Worm (Caenorhabditis elegans) whole organism, young adult: ENCODE data around the gene F35H10.5.
A peak's percentile ranks its signal among the peaks of the same experiment; 100 is the strongest.

ENCODE experiments used
- B0336.3 ChIP-seq: fragments of 200-800 bp; sonication (Bioruptor generic); IDR thresholded peaks from 2 replicates; pipeline ENCODE4 v1.3.6; 2022; ENCODE audit warnings: missing genetic modification characterization, missing compliant biosample characterization
- F33H1.4 ChIP-seq: fragments of 200-800 bp; sonication (Bioruptor generic); IDR thresholded peaks from 2 replicates; pipeline ENCODE4 v1.3.6; 2022; ENCODE audit warnings: missing genetic modification reagents, missing genetic modification characterization, missing compliant biosample characterization
- F37B4.10 ChIP-seq: fragments of 200-800 bp; sonication (Bioruptor generic); IDR thresholded peaks from 2 replicates; pipeline ENCODE4 v1.3.6; 2022; ENCODE audit warnings: missing genetic modification characterization, missing compliant biosample characterization
- F49E8.2 ChIP-seq: sonication (generic microtip); optimal IDR thresholded peaks from 3 replicates; lab custom pipeline; 2017; ENCODE audit warnings: missing genetic modification characterization, mild to moderate bottlenecking, missing compliant biosample characterization, antibody characterized with exemption, moderate library complexity; ENCODE audit not compliant: insufficient read depth
- F57A8.1 ChIP-seq: fragments of 200-800 bp; sonication (Bioruptor generic); optimal IDR thresholded peaks from 2 replicates; lab custom pipeline; 2018; ENCODE audit warnings: mild to moderate bottlenecking, missing genetic modification characterization, moderate library complexity, missing compliant biosample characterization
- Y79H2A.3 ChIP-seq: fragments of 200-800 bp; sonication (Bioruptor generic); conservative IDR thresholded peaks from 2 replicates; pipeline ENCODE4 v1.3.6; 2022; ENCODE audit warnings: missing genetic modification reagents, missing genetic modification characterization, missing compliant biosample characterization
- Y95B8A.8 ChIP-seq: fragments of 200-800 bp; sonication (Bioruptor generic); IDR thresholded peaks from 2 replicates; pipeline ENCODE4 v1.3.6; 2022; ENCODE audit warnings: missing genetic modification reagents, missing genetic modification characterization, missing compliant biosample characterization
- ZK185.1 ChIP-seq: sonication (generic microtip); optimal IDR thresholded peaks from 2 replicates; lab custom pipeline; 2016; ENCODE audit warnings: mild to moderate bottlenecking, missing genetic modification characterization, missing compliant biosample characterization; ENCODE audit not compliant: poor library complexity, severe bottlenecking
- ama-1 ChIP-seq, 3 experiments: fragments of 150-350 bp in 1 of 3; sonication (generic microtip) in 2 of 3; optimal IDR thresholded peaks; 2 replicates each; lab custom pipeline; 2014 to 2018; ENCODE audit warnings: missing biosample characterization in 2 of 3, missing genetic modification characterization in 2 of 3, missing genetic modification reagents in 2 of 3
- attf-5 ChIP-seq: fragments of 200-800 bp; sonication (Bioruptor generic); optimal IDR thresholded peaks from 2 replicates; lab custom pipeline; 2018; ENCODE audit warnings: mild to moderate bottlenecking, missing genetic modification characterization, missing compliant biosample characterization
- attf-6 ChIP-seq: fragments of 200-800 bp; sonication (Bioruptor generic); IDR thresholded peaks from 2 replicates; pipeline ENCODE4 v1.3.6; 2022; ENCODE audit warnings: missing genetic modification reagents, missing genetic modification characterization, missing compliant biosample characterization
- bed-2 ChIP-seq: fragments of 200-800 bp; sonication (Bioruptor generic); IDR thresholded peaks from 2 replicates; pipeline ENCODE4 v1.3.6; 2022; ENCODE audit warnings: missing genetic modification reagents, missing genetic modification characterization, missing compliant biosample characterization
- ceh-40 ChIP-seq: fragments of 200-800 bp; sonication (Bioruptor generic); IDR thresholded peaks from 2 replicates; pipeline ENCODE4 v1.3.6; 2022; ENCODE audit warnings: missing genetic modification characterization, missing compliant biosample characterization
- die-1 ChIP-seq: sonication (generic microtip); optimal IDR thresholded peaks from 2 replicates; lab custom pipeline; 2016; ENCODE audit warnings: missing genotype, mild to moderate bottlenecking, missing genetic modification characterization, missing compliant biosample characterization
- egrh-3 ChIP-seq: fragments of 200-800 bp; sonication (Bioruptor generic); IDR thresholded peaks from 2 replicates; pipeline ENCODE4 v1.3.6; 2022; ENCODE audit warnings: missing genetic modification reagents, missing genetic modification characterization, missing compliant biosample characterization
- fkh-3 ChIP-seq: sonication (generic microtip); optimal IDR thresholded peaks from 2 replicates; lab custom pipeline; 2016; ENCODE audit warnings: mild to moderate bottlenecking, missing genetic modification characterization, missing compliant biosample characterization
- him-1 ChIP-seq: sonication (generic microtip); optimal IDR thresholded peaks from 2 replicates; lab custom pipeline; 2016; ENCODE audit warnings: missing genotype, missing genetic modification reagents, missing genetic modification characterization, missing compliant biosample characterization
- hlh-26 ChIP-seq: fragments of 200-800 bp; sonication (Bioruptor generic); conservative IDR thresholded peaks from 2 replicates; pipeline ENCODE4 v1.3.6; 2022; ENCODE audit warnings: missing genetic modification reagents, missing genetic modification characterization, missing compliant biosample characterization
- hrde-1 ChIP-seq: sonication (generic microtip); optimal IDR thresholded peaks from 2 replicates; lab custom pipeline; 2016; ENCODE audit warnings: missing genetic modification characterization, mild to moderate bottlenecking, missing compliant biosample characterization, moderate library complexity, missing genotype, missing genetic modification reagents, borderline replicate concordance
- hsf-1 ChIP-seq: fragments of 200-800 bp; sonication (Bioruptor generic); IDR thresholded peaks from 2 replicates; pipeline ENCODE4 v1.3.6; 2022; ENCODE audit warnings: missing genetic modification reagents, missing genetic modification characterization, missing compliant biosample characterization
- lin-26 ChIP-seq: fragments of 200-800 bp; sonication (Bioruptor generic); IDR thresholded peaks from 2 replicates; pipeline ENCODE4 v1.3.6; 2022; ENCODE audit warnings: missing genetic modification reagents, missing genetic modification characterization, missing compliant biosample characterization
- madf-6 ChIP-seq: fragments of 200-800 bp; sonication (Bioruptor generic); IDR thresholded peaks from 2 replicates; pipeline ENCODE4 v1.3.6; 2022; ENCODE audit warnings: missing genetic modification reagents, missing genetic modification characterization, missing compliant biosample characterization
- mes-4 ChIP-seq: sonication (generic microtip); optimal IDR thresholded peaks from 2 replicates; lab custom pipeline; 2016; ENCODE audit warnings: missing genotype, missing genetic modification characterization, missing compliant biosample characterization
- nfya-2 ChIP-seq: fragments of 200-800 bp; sonication (Bioruptor generic); IDR thresholded peaks from 2 replicates; pipeline ENCODE4 v1.3.6; 2022; ENCODE audit warnings: missing genetic modification reagents, missing genetic modification characterization, missing compliant biosample characterization
- nhr-80 ChIP-seq: sonication (generic microtip); optimal IDR thresholded peaks from 2 replicates; lab custom pipeline; 2016; ENCODE audit warnings: missing genetic modification characterization, missing compliant biosample characterization
- nhr-90 ChIP-seq: sonication (generic microtip); optimal IDR thresholded peaks from 2 replicates; lab custom pipeline; 2016; ENCODE audit warnings: missing genotype, mild to moderate bottlenecking, missing genetic modification characterization, missing compliant biosample characterization
- rec-8 ChIP-seq, 2 experiments: sonication (generic microtip); optimal IDR thresholded peaks; 2 replicates each; lab custom pipeline; 2016; ENCODE audit warnings: mild to moderate bottlenecking in 2 of 2, missing genetic modification characterization in 2 of 2, missing genetic modification reagents in 2 of 2, missing genotype in 2 of 2, missing biosample characterization in 1 of 2, missing compliant biosample characterization in 1 of 2, moderate library complexity in 1 of 2
- rpc-1 ChIP-seq, 2 experiments: fragments of 150-350 bp in 1 of 2; sonication (generic microtip) in 1 of 2; optimal IDR thresholded peaks; 2 replicates each; lab custom pipeline; 2014 to 2018; ENCODE audit warnings: missing biosample characterization in 1 of 2, missing genetic modification characterization in 1 of 2, missing genetic modification reagents in 1 of 2, missing genotype in 1 of 2
- sea-2 ChIP-seq: fragments of 200-800 bp; sonication (Bioruptor generic); IDR thresholded peaks from 2 replicates; pipeline ENCODE4 v1.3.6; 2022; ENCODE audit warnings: missing genetic modification characterization, missing compliant biosample characterization
- snpc-1.1 ChIP-seq: sonication (generic microtip); optimal IDR thresholded peaks from 2 replicates; lab custom pipeline; 2017; ENCODE audit warnings: missing genetic modification characterization, mild to moderate bottlenecking, missing compliant biosample characterization, antibody characterized with exemption, moderate library complexity, missing genotype, missing genetic modification reagents; ENCODE audit not compliant: insufficient read depth
- snpc-4 ChIP-seq, 5 experiments: fragments of 150-350 bp in 1 of 5; sonication (generic microtip) in 4 of 5; optimal IDR thresholded peaks; 2 replicates each; lab custom pipeline; 2014 to 2018; ENCODE audit warnings: missing genetic modification characterization in 5 of 5, missing biosample characterization in 3 of 5, antibody characterized with exemption in 2 of 5, mild to moderate bottlenecking in 2 of 5, missing compliant biosample characterization in 2 of 5, missing genotype in 2 of 5, moderate library complexity in 2 of 5, missing genetic modification reagents in 1 of 5
- tlf-1 ChIP-seq: fragments of 200-800 bp; sonication (Bioruptor generic); optimal IDR thresholded peaks from 2 replicates; lab custom pipeline; 2018; ENCODE audit warnings: mild to moderate bottlenecking, missing genetic modification characterization, missing compliant biosample characterization
- unc-130 ChIP-seq: sonication (generic microtip); optimal IDR thresholded peaks from 2 replicates; lab custom pipeline; 2016; ENCODE audit warnings: missing genetic modification reagents, missing genetic modification characterization, missing compliant biosample characterization
- xnd-1 ChIP-seq: sonication (generic microtip); optimal IDR thresholded peaks from 2 replicates; lab custom pipeline; 2016; ENCODE audit warnings: missing genotype, missing genetic modification reagents, missing genetic modification characterization, missing compliant biosample characterization
- zfh-2 ChIP-seq: fragments of 200-800 bp; sonication (Bioruptor generic); conservative IDR thresholded peaks from 2 replicates; pipeline ENCODE4 v1.3.6; 2022; ENCODE audit warnings: missing genetic modification reagents, missing genetic modification characterization, missing compliant biosample characterization

F35H10.5 gene

DNA sequence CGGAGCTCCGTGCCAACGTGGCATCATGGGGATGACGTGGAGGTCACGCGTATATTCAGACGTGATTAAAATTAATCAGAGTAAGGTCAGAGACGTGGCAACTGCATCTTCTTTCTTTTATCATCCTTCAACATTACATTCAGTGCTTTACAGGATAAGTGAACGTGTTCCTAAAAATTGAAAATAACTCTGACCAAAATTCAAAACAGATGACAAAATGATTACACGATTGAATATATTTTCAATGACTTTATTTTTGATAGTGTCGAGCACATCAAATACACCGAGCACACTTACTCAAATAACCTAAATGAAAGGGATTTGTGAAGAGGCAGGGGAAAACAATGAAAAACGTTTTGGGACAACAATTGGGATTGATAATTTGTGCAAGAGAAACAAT is 14.2 kb upstream of the F35H10.5 start, which contains the start of gene K07H8.9:
Gene K07H8.9 (minus strand): TSS at position 125 of the 400 bp plus-strand sequence.
- peak; percentile 6 for TF ChIP-seq fkh-3 (tag; lab: Kevin White, UChicago)
- peak; percentile 31 for TF ChIP-seq him-1
- no peak for TF ChIP-seq ama-1 (optimal IDR thresholded peaks at IDR 0.05; lab: Kevin White, UChicago)
- peak in 1 of 2 experiments; percentile 85 for TF ChIP-seq ama-1 (GFP tag; optimal IDR thresholded peaks at IDR 0.05; lab: Kevin White, UChicago)
- TF ChIP-seq xnd-1, result peak; percentile 15
- no peak for TF ChIP-seq hlh-26
- peak; percentile 57; the same call in 1 of the 2 replicates for TF ChIP-seq hsf-1 (GFP tag; lab: Robert Waterston, UW)
- TF ChIP-seq unc-130 (GFP tag; lab: Kevin White, UChicago), result peak; percentile 38
- peak; percentile 33; the same call in 1 of the 2 replicates for TF ChIP-seq B0336.3 (GFP tag; lab: Robert Waterston, UW)
- peak in 1 of 2 experiments; percentile 26 for TF ChIP-seq rec-8 (tag; optimal IDR thresholded peaks at IDR 0.05; lab: Kevin White, UChicago)
- TF ChIP-seq F33H1.4 (GFP tag; lab: Robert Waterston, UW), result no peak
- TF ChIP-seq hrde-1, result peak; percentile 91
- TF ChIP-seq bed-2 (GFP tag; lab: Robert Waterston, UW), result no peak
- TF ChIP-seq egrh-3, result no peak
- TF ChIP-seq attf-6 (GFP tag; lab: Robert Waterston, UW), result 0 out of 2 replicates have a peak, but pooled peaks have one; percentile 16
- no peak for TF ChIP-seq nhr-80 (tag; lab: Kevin White, UChicago)
- no peak for TF ChIP-seq snpc-4 (GFP tag; optimal IDR thresholded peaks at IDR 0.05; lab: Kevin White, UChicago)
- TF ChIP-seq snpc-4 (tag; optimal IDR thresholded peaks at IDR 0.05; lab: Kevin White, UChicago), result peak in 2 of 4 experiments; percentile 27 to 29
- 0 out of 2 replicates have a peak, but pooled peaks have one; percentile 8 for TF ChIP-seq Y79H2A.3
- peak; percentile 40 for TF ChIP-seq tlf-1 (GFP tag; lab: Kevin White, UChicago)
- 0 out of 2 replicates have a peak, but pooled peaks have one; percentile 20 for TF ChIP-seq ceh-40 (GFP tag; lab: Robert Waterston, UW)
- peak; percentile 82 for TF ChIP-seq F49E8.2 (tag; lab: Kevin White, UChicago)

ce11 chrIV:8287287-8287686 is 13.3 kb upstream of the F35H10.5 start:
- TF ChIP-seq snpc-1.1 (tag; lab: Kevin White, UChicago) (no peak), lin-26 (GFP tag; lab: Robert Waterston, UW) (0 out of 2 replicates have a peak, but pooled peaks have one; percentile 52), mes-4 (tag; lab: Kevin White, UChicago) (no peak)

DNA sequence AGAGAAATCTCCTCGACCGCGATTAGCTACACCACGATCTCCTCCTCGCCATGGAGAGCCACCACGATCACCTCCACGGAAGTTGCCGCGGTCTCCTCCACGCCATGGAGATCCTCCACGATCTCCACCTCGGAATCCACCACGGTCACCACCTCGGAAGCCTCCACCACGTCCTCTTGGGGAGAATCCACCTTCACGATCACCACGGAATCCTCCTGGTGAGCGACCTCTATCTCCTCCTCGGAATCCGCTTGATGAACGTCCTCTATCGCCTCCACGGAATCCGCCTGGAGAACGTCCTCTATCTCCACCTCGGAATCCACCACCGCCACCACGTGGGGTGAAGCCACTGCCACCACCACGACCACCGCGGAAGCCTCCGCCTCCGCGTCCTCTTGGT is 11.5 kb upstream of the F35H10.5 start:
- peak; percentile 73 for TF ChIP-seq zfh-2 (GFP tag; lab: Robert Waterston, UW)
- no peak for TF ChIP-seq nfya-2
- TF ChIP-seq rpc-1 (optimal IDR thresholded peaks at IDR 0.05; lab: Kevin White, UChicago), result no peak
- no peak for TF ChIP-seq rpc-1 (tag; optimal IDR thresholded peaks at IDR 0.05; lab: Kevin White, UChicago)
- TF ChIP-seq sea-2 (GFP tag; lab: Robert Waterston, UW), result no peak
- no peak for TF ChIP-seq nhr-90
- TF ChIP-seq madf-6 (GFP tag; lab: Robert Waterston, UW), result no peak
- no peak for TF ChIP-seq Y95B8A.8 (GFP tag; lab: Robert Waterston, UW)
- 0 out of 2 replicates have a peak, but pooled peaks have one; percentile 50 for TF ChIP-seq F37B4.10
- no peak for TF ChIP-seq ZK185.1 (tag; lab: Kevin White, UChicago)
- peak; percentile 75; the same call in 1 of the 2 replicates for TF ChIP-seq egrh-3
- peak; percentile 29 for TF ChIP-seq die-1 (tag; lab: Kevin White, UChicago)

ce11 chrIV:8289505-8289579 is 11.2 kb upstream of the F35H10.5 start, which contains the start of gene nucl-1:
nucl-1 (minus strand) TSS chrIV:8289530.
- no peak for TF ChIP-seq rec-8 (tag; optimal IDR thresholded peaks at IDR 0.05; lab: Kevin White, UChicago)
- TF ChIP-seq attf-5, result no peak
- no peak for TF ChIP-seq F57A8.1 (GFP tag; lab: Kevin White, UChicago)
